Worm (Caenorhabditis elegans): Measurements from ENCODE around the gene K01A12.2.

K01A12.2 gene

ce11 chrX:8580217-8580616 lies 32.9 kb upstream of the K01A12.2 start, which contains the start of gene F18E9.4:
Gene F18E9.4 (plus strand): TSS chrX:8580517.
- no peak for TF ChIP-seq bed-3 (GFP tag; optimal IDR thresholded peaks at IDR 0.05)
- TF ChIP-seq M03D4.4 (tag; optimal IDR thresholded peaks at IDR 0.05) = no peak
- TF ChIP-seq lsy-2 (tag; optimal IDR thresholded peaks at IDR 0.05) = no peak
- TF ChIP-seq nhr-2 (tag; optimal IDR thresholded peaks at IDR 0.05) = no peak
- no peak for TF ChIP-seq mep-1 (tag; optimal IDR thresholded peaks at IDR 0.05)
- TF ChIP-seq zip-8 (tag; optimal IDR thresholded peaks at IDR 0.05) = no peak
- no peak for TF ChIP-seq blmp-1 (tag; optimal IDR thresholded peaks at IDR 0.05)
- TF ChIP-seq nhr-237 (tag; optimal IDR thresholded peaks at IDR 0.05) = no peak
- no peak for TF ChIP-seq sem-2 (GFP tag; optimal IDR thresholded peaks at IDR 0.05)
- TF ChIP-seq pha-4 (tag; optimal IDR thresholded peaks at IDR 0.05) = no peak
- TF ChIP-seq hlh-1 (tag; optimal IDR thresholded peaks at IDR 0.05) = no peak
- TF ChIP-seq drap-1 (GFP tag; optimal IDR thresholded peaks at IDR 0.05) = no peak
- TF ChIP-seq elt-1 (tag; optimal IDR thresholded peaks at IDR 0.05; ENCODE audit: borderline replicate concordance, insufficient read depth) = no peak

ce11 chrX:8581447-8581846 lies 31.7 kb upstream of the K01A12.2 start, which contains the start of gene F18E9.8:
Gene F18E9.8 (minus strand): TSS chrX:8581547.
- TF ChIP-seq hlh-1 (tag; optimal IDR thresholded peaks at IDR 0.05) (no peak), nhr-237 (tag; optimal IDR thresholded peaks at IDR 0.05) (no peak), tbx-8 (GFP tag; optimal IDR thresholded peaks at IDR 0.05) (no peak), nhr-76 (tag; optimal IDR thresholded peaks at IDR 0.05) (no peak), elt-3 (tag; optimal IDR thresholded peaks at IDR 0.05) (no peak), unc-39 (tag; optimal IDR thresholded peaks at IDR 0.05) (no peak), mab-5 (tag; optimal IDR thresholded peaks at IDR 0.05) (no peak), snpc-4 (tag; optimal IDR thresholded peaks at IDR 0.05) (no peak), mep-1 (tag; optimal IDR thresholded peaks at IDR 0.05) (no peak), bed-3 (GFP tag; optimal IDR thresholded peaks at IDR 0.05) (no peak), lsy-2 (tag; optimal IDR thresholded peaks at IDR 0.05) (no peak), sem-2 (GFP tag; optimal IDR thresholded peaks at IDR 0.05) (no peak), unc-120 (tag; optimal IDR thresholded peaks at IDR 0.05; ENCODE audit: poor library complexity, severe bottlenecking) (no peak), blmp-1 (tag; optimal IDR thresholded peaks at IDR 0.05) (no peak), zip-8 (tag; optimal IDR thresholded peaks at IDR 0.05) (no peak), ham-2 (GFP tag; optimal IDR thresholded peaks at IDR 0.05) (no peak), lin-32 (GFP tag; optimal IDR thresholded peaks at IDR 0.05) (no peak), ztf-11 (tag; optimal IDR thresholded peaks at IDR 0.05) (no peak), pha-4 (tag; optimal IDR thresholded peaks at IDR 0.05) (no peak), mls-2 (tag; optimal IDR thresholded peaks at IDR 0.05) (no peak)

- TF ChIP-seq unc-62 (GFP tag; optimal IDR thresholded peaks at IDR 0.05) (no peak), cnd-1 (tag; optimal IDR thresholded peaks at IDR 0.05) (no peak)
Observed at ce11 chrX:8582767-8583360, 30.3 kb upstream of the K01A12.2 start.

- TF ChIP-seq elt-3 (tag; optimal IDR thresholded peaks at IDR 0.05) (no peak), lin-32 (GFP tag; optimal IDR thresholded peaks at IDR 0.05) (no peak), nhr-237 (tag; optimal IDR thresholded peaks at IDR 0.05) (no peak), mab-5 (tag; optimal IDR thresholded peaks at IDR 0.05) (no peak), ces-1 (GFP tag; optimal IDR thresholded peaks at IDR 0.05) (no peak), bed-3 (GFP tag; optimal IDR thresholded peaks at IDR 0.05) (no peak), nhr-76 (tag; optimal IDR thresholded peaks at IDR 0.05) (no peak), blmp-1 (tag; optimal IDR thresholded peaks at IDR 0.05) (no peak), nhr-2 (tag; optimal IDR thresholded peaks at IDR 0.05) (no peak), M03D4.4 (tag; optimal IDR thresholded peaks at IDR 0.05) (no peak), nhr-28 (tag; optimal IDR thresholded peaks at IDR 0.05) (no peak)
Observed at ce11 chrX:8584825-8585384, 28.2 kb upstream of the K01A12.2 start.

DNA sequence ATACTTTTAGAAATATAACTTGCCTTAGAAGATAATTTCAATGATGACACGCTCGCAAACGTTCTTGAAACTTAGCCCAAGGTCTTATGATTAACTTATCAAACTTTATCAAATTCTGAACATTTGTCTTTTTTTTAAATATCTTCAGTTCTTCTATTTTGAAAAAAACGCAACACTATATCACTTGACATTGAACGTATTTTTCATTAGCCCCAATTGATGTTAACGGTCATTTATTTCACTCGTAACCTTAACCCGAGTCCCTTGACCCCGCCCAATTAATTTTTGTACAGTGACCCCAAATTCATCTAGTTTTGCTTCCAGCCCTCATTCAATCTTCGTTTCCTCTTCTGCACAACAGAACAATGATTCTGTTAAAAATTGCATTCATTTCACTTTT lies 27.3 kb upstream of the K01A12.2 start, which contains the start of gene F18E9.3:
TSS of gene F18E9.3 (plus strand) at position 311 of the 400 bp plus-strand sequence.
- no peak for TF ChIP-seq unc-120 (tag; optimal IDR thresholded peaks at IDR 0.05; ENCODE audit: poor library complexity, severe bottlenecking)
- no peak for TF ChIP-seq lin-32 (GFP tag; optimal IDR thresholded peaks at IDR 0.05)
- TF ChIP-seq snpc-4 (tag; optimal IDR thresholded peaks at IDR 0.05) = no peak
- TF ChIP-seq ham-2 (GFP tag; optimal IDR thresholded peaks at IDR 0.05) = no peak
- TF ChIP-seq ztf-11 (tag; optimal IDR thresholded peaks at IDR 0.05) = no peak
- TF ChIP-seq tbx-8 (GFP tag; optimal IDR thresholded peaks at IDR 0.05) = no peak
- TF ChIP-seq mab-5 (tag; optimal IDR thresholded peaks at IDR 0.05) = no peak
- TF ChIP-seq M03D4.4 (tag; optimal IDR thresholded peaks at IDR 0.05) = no peak
- no peak for TF ChIP-seq nhr-237 (tag; optimal IDR thresholded peaks at IDR 0.05)
- TF ChIP-seq ceh-39 (tag; optimal IDR thresholded peaks at IDR 0.05) = no peak
- TF ChIP-seq bed-3 (GFP tag; optimal IDR thresholded peaks at IDR 0.05) = no peak
- no peak for TF ChIP-seq elt-1 (tag; optimal IDR thresholded peaks at IDR 0.05; ENCODE audit: borderline replicate concordance, insufficient read depth)
- TF ChIP-seq nhr-12 (tag; optimal IDR thresholded peaks at IDR 0.05) = no peak
- no peak for TF ChIP-seq lin-13 (tag; optimal IDR thresholded peaks at IDR 0.05)

Data from whole organism, mixed stage, embryonic.